Fruit fly (Drosophila melanogaster) ovary, adult (tissue): ENCODE measurements around the gene CD98hc.

Experiments used
- CG17801 ChIP-seq: fragments of 200-800 bp; optimal IDR thresholded peaks from 2 replicates; lab custom pipeline; 2019; ENCODE audit warnings: missing biosample characterization, mild to moderate bottlenecking, missing genetic modification characterization, moderate library complexity; ENCODE audit not compliant: partially characterized antibody

CD98hc gene

dm6 chr3R:7978379-7979009 is at the start of gene CD98hc, which contains the start of gene Os-C:
Gene CD98hc (minus strand): TSS chr3R:7978428.
Gene Os-C (plus strand): TSS chr3R:7978959.
- no peak for TF ChIP-seq CG17801 (GFP tag; lab: Kevin White, UChicago)

dm6 chr3R:8027203-8027688 is 49.0 kb upstream of the CD98hc start:
- peak; percentile 16 for TF ChIP-seq CG17801 (GFP tag; lab: Kevin White, UChicago)

dm6 chr3R:8026515-8026914 is 48.3 kb upstream of the CD98hc start:
- no peak for TF ChIP-seq CG17801 (GFP tag; lab: Kevin White, UChicago)

- TF ChIP-seq CG17801 (GFP tag; lab: Kevin White, UChicago) = peak; percentile 66
Observed at dm6 chr3R:8013121-8014009, 35.1 kb upstream of the CD98hc start, which contains the start of the genes CG10435 and Pbp95. Gene CG10435 (minus strand): TSS chr3R:8013201. Gene Pbp95 (plus strand): TSS chr3R:8013791.

- peak; percentile 26 for TF ChIP-seq CG17801 (GFP tag; lab: Kevin White, UChicago)
Observed at dm6 chr3R:8009080-8009620, 30.9 kb upstream of the CD98hc start, which contains the start of the genes CG11052 and CG3223. Gene CG11052 (minus strand): TSS chr3R:8009297. Gene CG3223 (plus strand): TSS chr3R:8009400.

dm6 chr3R:8007595-8008255 is 29.5 kb upstream of the CD98hc start, which contains the start of gene CG2767:
Gene CG2767 (minus strand): TSS chr3R:8008110.
- TF ChIP-seq CG17801 (GFP tag; lab: Kevin White, UChicago) = no peak

dm6 chr3R:8001074-8001669 is 22.9 kb upstream of the CD98hc start, which contains the start of the genes Kmn2 and CG2698:
Gene Kmn2 (minus strand): TSS chr3R:8001309.
Gene CG2698 (plus strand): TSS chr3R:8001562.
- TF ChIP-seq CG17801 (GFP tag; lab: Kevin White, UChicago) = peak; percentile 90

dm6 chr3R:7999530-8000116 is 21.4 kb upstream of the CD98hc start, which contains the start of gene PIG-H:
Gene PIG-H (plus strand): TSS chr3R:7999832.
- TF ChIP-seq CG17801 (GFP tag; lab: Kevin White, UChicago) = no peak

- no peak for TF ChIP-seq CG17801 (GFP tag; lab: Kevin White, UChicago)
Observed at dm6 chr3R:7998778-7999177, 20.6 kb upstream of the CD98hc start.

dm6 chr3R:7995722-7996121 is 17.5 kb upstream of the CD98hc start, which contains the start of gene Elovl7:
Gene Elovl7 (minus strand): TSS chr3R:7995852.
- TF ChIP-seq CG17801 (GFP tag; lab: Kevin White, UChicago) = no peak

dm6 chr3R:7994629-7995028 is 16.4 kb upstream of the CD98hc start:
- TF ChIP-seq CG17801 (GFP tag; lab: Kevin White, UChicago) = no peak

dm6 chr3R:7993506-7993905 is 15.3 kb upstream of the CD98hc start:
- TF ChIP-seq CG17801 (GFP tag; lab: Kevin White, UChicago) = no peak

dm6 chr3R:7992100-7992499 is 13.9 kb upstream of the CD98hc start:
- TF ChIP-seq CG17801 (GFP tag; lab: Kevin White, UChicago) = no peak
